Worm (Caenorhabditis elegans): ENCODE results near the gene nst-1.

Gene nst-1

ce11 chrII:8259674-8260073 is 23.3 kb downstream of the nst-1 start:
- no peak for TF ChIP-seq F13C5.2 (tag; optimal IDR thresholded peaks at IDR 0.05)
- TF ChIP-seq flt-1 (GFP tag; IDR thresholded peaks at IDR 0.05), result no peak
- TF ChIP-seq ceh-36 (tag; optimal IDR thresholded peaks at IDR 0.05), result no peak
- TF ChIP-seq sea-1 (GFP tag; conservative IDR thresholded peaks at IDR 0.05), result no peak
- no peak for TF ChIP-seq ama-1 (optimal IDR thresholded peaks at IDR 0.05)
- TF ChIP-seq ets-7 (tag; optimal IDR thresholded peaks at IDR 0.05), result no peak
- no peak for TF ChIP-seq tbx-11 (GFP tag; IDR thresholded peaks at IDR 0.05)
- TF ChIP-seq B0310.2 (tag; optimal IDR thresholded peaks at IDR 0.05), result no peak
- no peak for TF ChIP-seq hnd-1 (tag; optimal IDR thresholded peaks at IDR 0.05)
- no peak for TF ChIP-seq hmg-4 (GFP tag; optimal IDR thresholded peaks at IDR 0.05)
- no peak for TF ChIP-seq hmbx-1 (tag; optimal IDR thresholded peaks at IDR 0.05)
- no peak for TF ChIP-seq scrt-1 (GFP tag; IDR thresholded peaks at IDR 0.05)

- TF ChIP-seq hnd-1 (tag; optimal IDR thresholded peaks at IDR 0.05), result no peak
- no peak for TF ChIP-seq ama-1 (optimal IDR thresholded peaks at IDR 0.05)
- TF ChIP-seq pes-1 (GFP tag; IDR thresholded peaks at IDR 0.05), result no peak
- no peak for TF ChIP-seq tbx-11 (GFP tag; IDR thresholded peaks at IDR 0.05)
- TF ChIP-seq sea-1 (GFP tag; conservative IDR thresholded peaks at IDR 0.05), result no peak
- TF ChIP-seq aly-1 (tag; optimal IDR thresholded peaks at IDR 0.05), result no peak
- no peak for TF ChIP-seq ets-7 (tag; optimal IDR thresholded peaks at IDR 0.05)
- TF ChIP-seq hmbx-1 (tag; optimal IDR thresholded peaks at IDR 0.05), result no peak
- TF ChIP-seq B0310.2 (tag; optimal IDR thresholded peaks at IDR 0.05), result no peak
- TF ChIP-seq tbx-37 (GFP tag; conservative IDR thresholded peaks at IDR 0.05), result no peak
- no peak for TF ChIP-seq flt-1 (GFP tag; IDR thresholded peaks at IDR 0.05)
- no peak for TF ChIP-seq tra-4 (tag; optimal IDR thresholded peaks at IDR 0.05)
- TF ChIP-seq hmg-4 (GFP tag; optimal IDR thresholded peaks at IDR 0.05), result no peak
- TF ChIP-seq F13C5.2 (tag; optimal IDR thresholded peaks at IDR 0.05), result no peak
- no peak for TF ChIP-seq ceh-13 (GFP tag; optimal IDR thresholded peaks at IDR 0.05)
Observed at ce11 chrII:8259038-8259437, 24.0 kb downstream of the nst-1 start, which contains the start of gene F35C11.6. F35C11.6 (minus strand) TSS chrII:8259138.

ce11 chrII:8256013-8256412 is 27.0 kb downstream of the nst-1 start, which contains the start of gene F35C11.7:
F35C11.7 (plus strand) TSS chrII:8256313.
- TF ChIP-seq tbx-11 (GFP tag; IDR thresholded peaks at IDR 0.05) (no peak), tra-4 (tag; optimal IDR thresholded peaks at IDR 0.05) (no peak), ceh-13 (GFP tag; optimal IDR thresholded peaks at IDR 0.05) (no peak), F13C5.2 (tag; optimal IDR thresholded peaks at IDR 0.05) (no peak), B0310.2 (tag; optimal IDR thresholded peaks at IDR 0.05) (no peak), hmg-4 (GFP tag; optimal IDR thresholded peaks at IDR 0.05) (no peak), sea-1 (GFP tag; conservative IDR thresholded peaks at IDR 0.05) (no peak), scrt-1 (GFP tag; IDR thresholded peaks at IDR 0.05) (no peak), ceh-36 (tag; optimal IDR thresholded peaks at IDR 0.05) (no peak), hnd-1 (tag; optimal IDR thresholded peaks at IDR 0.05) (no peak), ama-1 (optimal IDR thresholded peaks at IDR 0.05) (no peak), ets-7 (tag; optimal IDR thresholded peaks at IDR 0.05) (no peak), hmbx-1 (tag; optimal IDR thresholded peaks at IDR 0.05) (no peak), aly-1 (tag; optimal IDR thresholded peaks at IDR 0.05) (no peak), tbx-37 (GFP tag; conservative IDR thresholded peaks at IDR 0.05) (no peak), pes-1 (GFP tag; IDR thresholded peaks at IDR 0.05) (no peak), flt-1 (GFP tag; IDR thresholded peaks at IDR 0.05) (no peak)

- no peak for TF ChIP-seq pes-1 (GFP tag; IDR thresholded peaks at IDR 0.05)
- TF ChIP-seq ets-7 (tag; optimal IDR thresholded peaks at IDR 0.05), result no peak
- no peak for TF ChIP-seq hmg-4 (GFP tag; optimal IDR thresholded peaks at IDR 0.05)
- no peak for TF ChIP-seq F13C5.2 (tag; optimal IDR thresholded peaks at IDR 0.05)
- no peak for TF ChIP-seq aly-1 (tag; optimal IDR thresholded peaks at IDR 0.05)
- TF ChIP-seq flt-1 (GFP tag; IDR thresholded peaks at IDR 0.05), result no peak
- no peak for TF ChIP-seq tra-4 (tag; optimal IDR thresholded peaks at IDR 0.05)
- no peak for TF ChIP-seq tbx-37 (GFP tag; conservative IDR thresholded peaks at IDR 0.05)
- no peak for TF ChIP-seq tbx-11 (GFP tag; IDR thresholded peaks at IDR 0.05)
- no peak for TF ChIP-seq ceh-13 (GFP tag; optimal IDR thresholded peaks at IDR 0.05)
- no peak for TF ChIP-seq sea-1 (GFP tag; conservative IDR thresholded peaks at IDR 0.05)
- no peak for TF ChIP-seq hnd-1 (tag; optimal IDR thresholded peaks at IDR 0.05)
- TF ChIP-seq B0310.2 (tag; optimal IDR thresholded peaks at IDR 0.05), result no peak
- TF ChIP-seq ama-1 (optimal IDR thresholded peaks at IDR 0.05), result no peak
- TF ChIP-seq scrt-1 (GFP tag; IDR thresholded peaks at IDR 0.05), result no peak
- TF ChIP-seq hmbx-1 (tag; optimal IDR thresholded peaks at IDR 0.05), result no peak
- TF ChIP-seq ceh-36 (tag; optimal IDR thresholded peaks at IDR 0.05), result no peak
Observed at ce11 chrII:8253160-8253793, 29.7 kb downstream of the nst-1 start, which contains the start of gene F35C11.5. F35C11.5 (plus strand) TSS chrII:8253743.

ce11 chrII:8249710-8250109 is 33.3 kb downstream of the nst-1 start:
- TF ChIP-seq tbx-11 (GFP tag; IDR thresholded peaks at IDR 0.05) (no peak), sea-1 (GFP tag; conservative IDR thresholded peaks at IDR 0.05) (no peak), flt-1 (GFP tag; IDR thresholded peaks at IDR 0.05) (no peak), aly-1 (tag; optimal IDR thresholded peaks at IDR 0.05) (no peak), ceh-13 (GFP tag; optimal IDR thresholded peaks at IDR 0.05) (no peak), F13C5.2 (tag; optimal IDR thresholded peaks at IDR 0.05) (no peak), ets-7 (tag; optimal IDR thresholded peaks at IDR 0.05) (no peak), pes-1 (GFP tag; IDR thresholded peaks at IDR 0.05) (no peak), scrt-1 (GFP tag; IDR thresholded peaks at IDR 0.05) (no peak)

- no peak for TF ChIP-seq hnd-1 (tag; optimal IDR thresholded peaks at IDR 0.05)
- TF ChIP-seq B0310.2 (tag; optimal IDR thresholded peaks at IDR 0.05), result no peak
- TF ChIP-seq tra-4 (tag; optimal IDR thresholded peaks at IDR 0.05), result no peak
- no peak for TF ChIP-seq ceh-13 (GFP tag; optimal IDR thresholded peaks at IDR 0.05)
- no peak for TF ChIP-seq ceh-36 (tag; optimal IDR thresholded peaks at IDR 0.05)
- no peak for TF ChIP-seq scrt-1 (GFP tag; IDR thresholded peaks at IDR 0.05)
- no peak for TF ChIP-seq flt-1 (GFP tag; IDR thresholded peaks at IDR 0.05)
- TF ChIP-seq sea-1 (GFP tag; conservative IDR thresholded peaks at IDR 0.05), result no peak
- TF ChIP-seq ets-7 (tag; optimal IDR thresholded peaks at IDR 0.05), result no peak
- no peak for TF ChIP-seq aly-1 (tag; optimal IDR thresholded peaks at IDR 0.05)
- no peak for TF ChIP-seq hmg-4 (GFP tag; optimal IDR thresholded peaks at IDR 0.05)
- TF ChIP-seq pes-1 (GFP tag; IDR thresholded peaks at IDR 0.05), result no peak
- no peak for TF ChIP-seq tbx-37 (GFP tag; conservative IDR thresholded peaks at IDR 0.05)
- TF ChIP-seq tbx-11 (GFP tag; IDR thresholded peaks at IDR 0.05), result no peak
- TF ChIP-seq F13C5.2 (tag; optimal IDR thresholded peaks at IDR 0.05), result no peak
- TF ChIP-seq hmbx-1 (tag; optimal IDR thresholded peaks at IDR 0.05), result no peak
Observed at ce11 chrII:8248745-8249144, 34.3 kb downstream of the nst-1 start, which contains the start of the genes F35C11.2 and F35C11.4. F35C11.2 (minus strand) TSS chrII:8248834. F35C11.4 (plus strand) TSS chrII:8249004.
